Worm (Caenorhabditis elegans) whole organism, L4/young adult: ENCODE measurements around the gene ifg-1.
A peak's percentile ranks its signal among the peaks of the same experiment; 100 is the strongest.

Experiments
- W03F9.2 ChIP-seq: fragments of 150-350 bp; optimal IDR thresholded peaks from 2 replicates; lab custom pipeline; 2014; ENCODE audit warnings: missing biosample characterization, missing genetic modification characterization
- dao-5 ChIP-seq: sonication (generic microtip); optimal IDR thresholded peaks from 2 replicates; lab custom pipeline; 2016; ENCODE audit warnings: missing genotype, missing genetic modification characterization, moderate library complexity, missing compliant biosample characterization
- him-1 ChIP-seq: sonication (generic microtip); optimal IDR thresholded peaks from 2 replicates; lab custom pipeline; 2016; ENCODE audit warnings: missing genotype, missing genetic modification reagents, missing genetic modification characterization, missing compliant biosample characterization

Gene ifg-1

ce11 chrII:8199803-8200202, 17.2 kb upstream of the ifg-1 start:
- TF ChIP-seq him-1 (tag; lab: Kevin White, UChicago) (no peak), dao-5 (tag; lab: Kevin White, UChicago) (no peak), W03F9.2 (tag; lab: Kevin White, UChicago) (no peak)

- no peak for TF ChIP-seq W03F9.2 (tag; lab: Kevin White, UChicago)
- no peak for TF ChIP-seq dao-5 (tag; lab: Kevin White, UChicago)
- no peak for TF ChIP-seq him-1 (tag; lab: Kevin White, UChicago)
Measured at ce11 chrII:8204039-8204438, 13.0 kb upstream of the ifg-1 start, which contains the start of gene col-76. TSS of gene col-76 (plus strand) at chrII:8204339.

DNA sequence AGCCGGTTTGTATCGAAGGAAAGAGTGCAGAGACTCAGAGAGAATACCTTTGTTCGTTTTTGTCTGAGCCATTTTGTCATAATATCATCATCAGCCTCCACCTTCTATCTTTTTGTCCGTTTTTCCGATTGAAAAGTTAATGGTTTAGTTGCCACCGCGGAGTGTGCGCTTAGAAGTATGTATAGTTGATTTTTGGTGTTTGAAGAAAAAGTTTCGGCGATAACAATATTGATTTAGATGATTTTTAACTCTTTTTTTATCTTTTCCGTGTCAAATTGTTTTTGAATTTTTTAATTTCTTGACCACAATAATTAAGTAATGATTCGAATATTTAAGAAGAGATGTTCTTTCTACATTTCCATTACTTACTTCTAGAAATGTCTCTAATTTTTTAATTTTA, 11.4 kb upstream of the ifg-1 start:
- TF ChIP-seq him-1 (tag; lab: Kevin White, UChicago) (no peak), dao-5 (tag; lab: Kevin White, UChicago) (no peak), W03F9.2 (tag; lab: Kevin White, UChicago) (no peak)

DNA sequence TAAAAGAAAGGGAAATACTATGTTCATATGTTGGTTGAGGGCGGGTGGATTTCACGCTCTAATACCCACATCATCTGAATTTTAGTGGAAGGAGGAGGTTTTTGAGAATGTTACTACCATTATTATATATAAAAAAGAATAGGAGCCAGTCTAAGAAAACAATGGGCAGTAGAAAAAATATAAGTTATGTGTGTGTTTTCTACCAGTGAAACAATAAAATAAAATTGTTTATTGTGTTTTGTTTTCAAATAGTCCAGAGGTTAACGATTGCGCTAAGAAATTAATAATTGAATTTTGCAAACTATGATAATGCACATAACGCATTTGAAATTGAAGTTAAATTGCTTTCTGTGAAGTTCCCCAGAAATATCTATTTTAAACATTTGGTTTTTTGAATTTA, 7.5 kb upstream of the ifg-1 start, which contains the start of gene M110.8:
Gene M110.8 (minus strand): TSS at position 101 of the 400 bp plus-strand sequence.
- TF ChIP-seq him-1 (tag; lab: Kevin White, UChicago) (no peak), dao-5 (tag; lab: Kevin White, UChicago) (no peak), W03F9.2 (tag; lab: Kevin White, UChicago) (no peak)

DNA sequence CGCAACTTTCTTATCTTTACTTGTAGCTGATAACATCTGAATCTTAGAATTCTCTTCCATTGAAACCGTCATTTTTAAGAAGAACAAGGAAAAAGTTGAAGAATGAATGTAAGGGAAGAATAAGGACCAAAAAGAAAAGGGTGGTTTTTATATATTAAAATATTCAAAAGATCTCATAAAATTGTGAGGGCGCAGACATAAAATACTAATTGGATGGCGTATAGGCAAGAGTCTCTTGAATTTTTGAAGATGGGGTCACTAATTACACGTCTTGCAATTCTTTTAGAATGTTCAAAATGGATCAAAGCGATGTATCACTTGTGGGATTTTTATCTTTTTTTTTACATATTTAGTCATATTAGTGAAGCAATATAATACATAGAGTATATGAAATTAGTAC, 4.3 kb upstream of the ifg-1 start, which contains the start of gene twk-3:
Gene twk-3 (minus strand): TSS at position 101 of the 400 bp plus-strand sequence.
- TF ChIP-seq W03F9.2 (tag; lab: Kevin White, UChicago) (no peak), dao-5 (tag; lab: Kevin White, UChicago) (no peak)

DNA sequence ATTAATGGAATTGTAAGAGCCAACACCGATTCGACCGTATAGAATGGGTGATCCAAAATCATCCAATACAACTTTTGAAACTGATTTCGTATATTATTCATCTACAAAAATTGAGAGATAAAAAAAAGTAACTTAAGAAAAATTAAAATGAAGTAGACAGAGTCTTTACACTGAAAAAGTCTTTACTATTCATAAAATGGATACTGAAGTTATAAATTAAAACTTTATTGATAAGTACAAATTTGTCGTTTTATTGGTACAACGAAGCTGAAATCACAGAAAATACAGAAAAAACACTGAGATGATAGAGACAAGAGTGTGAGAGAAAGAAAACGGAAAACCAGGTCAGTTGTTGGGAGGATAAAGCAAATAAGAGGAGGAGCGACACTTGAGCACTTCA, 2.7 kb upstream of the ifg-1 start, which contains the start of gene M110.10:
Gene M110.10 (minus strand): TSS at position 101 of the 400 bp plus-strand sequence.
- TF ChIP-seq dao-5 (tag; lab: Kevin White, UChicago) (no peak), him-1 (tag; lab: Kevin White, UChicago) (no peak), W03F9.2 (tag; lab: Kevin White, UChicago) (no peak)

- TF ChIP-seq dao-5 (tag; lab: Kevin White, UChicago) (no peak), W03F9.2 (tag; lab: Kevin White, UChicago) (peak; percentile 45)
Measured at ce11 chrII:8216433-8216832, 589 bp upstream of the ifg-1 start, which contains the start of gene M110.3. TSS of gene M110.3 (minus strand) at chrII:8216616.

DNA sequence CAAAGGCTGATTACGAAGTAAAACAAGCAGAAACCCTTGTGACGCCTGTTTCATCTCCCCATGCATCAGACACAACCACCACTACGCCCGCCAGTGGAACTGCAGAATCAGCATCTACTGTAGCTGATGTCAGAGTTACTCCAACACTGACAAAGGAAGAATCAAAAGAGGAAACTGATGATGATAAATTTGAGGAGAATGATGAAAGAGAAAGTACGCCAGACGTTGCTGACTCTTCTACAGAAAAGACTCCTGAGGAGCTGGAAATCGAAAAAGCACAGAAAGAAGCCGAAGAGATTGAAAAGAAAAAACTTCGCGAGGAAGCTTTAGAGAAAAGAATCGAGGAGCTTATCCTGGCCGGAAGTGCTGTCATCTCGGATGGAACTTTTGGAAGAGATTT, 1.2 kb downstream of the ifg-1 start:
- TF ChIP-seq dao-5 (tag; lab: Kevin White, UChicago) = no peak
- no peak for TF ChIP-seq W03F9.2 (tag; lab: Kevin White, UChicago)
- no peak for TF ChIP-seq him-1 (tag; lab: Kevin White, UChicago)

DNA sequence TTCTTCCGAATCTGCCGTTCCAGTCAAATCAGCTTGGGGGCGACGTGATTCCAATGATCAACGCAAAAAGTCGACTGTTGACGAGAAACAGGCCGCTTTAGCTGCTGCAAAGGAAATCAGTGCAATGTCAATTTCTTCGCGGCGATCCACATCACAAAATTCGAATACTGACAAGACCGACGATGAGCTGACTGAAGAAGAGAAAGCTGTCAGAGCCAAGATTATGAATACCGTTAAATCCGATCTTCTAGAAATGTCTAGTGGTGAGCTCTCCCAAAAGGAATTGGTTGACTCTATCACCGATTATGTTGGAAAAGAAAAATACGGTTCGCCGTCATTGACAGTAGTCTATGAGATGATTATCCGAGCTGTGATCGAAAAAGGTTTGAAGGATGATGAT, 3.2 kb downstream of the ifg-1 start:
- no peak for TF ChIP-seq him-1 (tag; lab: Kevin White, UChicago)
- TF ChIP-seq dao-5 (tag; lab: Kevin White, UChicago) = no peak
- no peak for TF ChIP-seq W03F9.2 (tag; lab: Kevin White, UChicago)

- no peak for TF ChIP-seq W03F9.2 (tag; lab: Kevin White, UChicago)
- peak; percentile 21 for TF ChIP-seq him-1 (tag; lab: Kevin White, UChicago)
- no peak for TF ChIP-seq dao-5 (tag; lab: Kevin White, UChicago)
Measured at ce11 chrII:8222309-8223065, 5.5 kb downstream of the ifg-1 start, which contains the start of gene dab-1. TSS of gene dab-1 (plus strand) at chrII:8222386.

ce11 chrII:8223422-8223821, 6.4 kb downstream of the ifg-1 start:
- TF ChIP-seq him-1 (tag; lab: Kevin White, UChicago) = no peak
- TF ChIP-seq W03F9.2 (tag; lab: Kevin White, UChicago) = no peak
- no peak for TF ChIP-seq dao-5 (tag; lab: Kevin White, UChicago)

DNA sequence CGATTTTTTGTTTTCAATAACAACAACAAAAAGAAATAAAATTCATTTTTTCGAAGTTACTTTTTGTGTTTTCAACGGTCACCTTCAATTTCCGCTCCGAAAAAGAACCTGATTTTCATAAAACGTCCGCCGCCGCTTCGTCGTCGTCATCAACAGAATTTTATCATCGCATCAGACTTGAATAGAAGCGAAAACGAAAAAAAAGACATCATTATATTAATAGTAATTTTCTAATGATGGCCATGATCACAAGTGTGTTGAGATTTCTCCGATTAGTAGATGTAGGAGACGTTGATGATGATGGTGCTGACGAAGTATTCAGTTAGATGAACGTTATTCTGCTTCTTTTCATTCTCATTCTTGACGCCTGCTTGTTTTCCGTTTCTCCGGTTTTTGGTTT, 6.9 kb downstream of the ifg-1 start:
- TF ChIP-seq dao-5 (tag; lab: Kevin White, UChicago) = no peak
- TF ChIP-seq him-1 (tag; lab: Kevin White, UChicago) = no peak
- no peak for TF ChIP-seq W03F9.2 (tag; lab: Kevin White, UChicago)

DNA sequence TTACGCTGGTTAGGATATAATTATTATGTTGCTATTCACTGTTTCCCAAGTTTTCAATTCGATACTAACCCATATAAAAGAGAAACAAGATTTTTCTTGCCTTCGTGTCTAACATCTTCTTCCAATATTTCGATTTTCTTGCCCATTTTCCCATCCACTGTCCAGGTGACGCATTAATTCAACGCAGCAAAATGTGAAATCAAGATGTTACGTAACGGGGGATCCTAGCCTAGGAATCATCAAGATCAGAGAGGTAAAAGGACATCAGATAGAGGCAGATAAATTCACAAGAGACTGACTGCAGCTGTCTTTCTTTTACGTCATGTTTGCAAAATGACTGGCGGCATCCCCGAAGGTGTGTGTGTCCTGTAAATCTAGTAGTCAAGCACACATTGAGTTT, 7.6 kb downstream of the ifg-1 start:
- TF ChIP-seq W03F9.2 (tag; lab: Kevin White, UChicago) (no peak), dao-5 (tag; lab: Kevin White, UChicago) (no peak), him-1 (tag; lab: Kevin White, UChicago) (no peak)

- no peak for TF ChIP-seq W03F9.2 (tag; lab: Kevin White, UChicago)
- TF ChIP-seq dao-5 (tag; lab: Kevin White, UChicago) = no peak
- no peak for TF ChIP-seq him-1 (tag; lab: Kevin White, UChicago)
Measured at ce11 chrII:8225347-8225746, 8.3 kb downstream of the ifg-1 start.
